Worm (Caenorhabditis elegans) whole organism, late embryonic: ENCODE results near the gene nuo-1.

Experiments used
- hlh-15 ChIP-seq: sonication (generic microtip); optimal IDR thresholded peaks from 2 replicates; lab custom pipeline; 2016; ENCODE audit warnings: missing genetic modification characterization, missing compliant biosample characterization
- nhr-11 ChIP-seq: fragments of 150-350 bp; optimal IDR thresholded peaks from 2 replicates; lab custom pipeline; 2014; ENCODE audit warnings: missing biosample characterization, missing genetic modification characterization
- odd-2 ChIP-seq: sonication (generic microtip); optimal IDR thresholded peaks from 2 replicates; lab custom pipeline; 2017; ENCODE audit warnings: antibody characterized with exemption, mild to moderate bottlenecking, missing genetic modification characterization, missing compliant biosample characterization
- tbx-2 ChIP-seq: sonication (generic microtip); optimal IDR thresholded peaks from 2 replicates; lab custom pipeline; 2016; ENCODE audit warnings: missing genetic modification characterization, missing compliant biosample characterization

- TF ChIP-seq tbx-2 (no peak), odd-2 (tag; lab: Kevin White, UChicago) (no peak), nhr-11 (tag; lab: Kevin White, UChicago) (no peak), hlh-15 (tag; lab: Kevin White, UChicago) (no peak)
Observed at ce11 chrII:11103052-11103451, 5.4 kb downstream of the nuo-1 start.
